Worm (Caenorhabditis elegans) whole organism, mixed stage, embryonic: ENCODE data around the gene fbxb-62.
A peak's percentile ranks its signal among the peaks of the same experiment; 100 is the strongest.

Experiments used
- M03D4.4 ChIP-seq: sonication (generic microtip); optimal IDR thresholded peaks from 2 replicates; lab custom pipeline; 2017; ENCODE audit warnings: mild to moderate bottlenecking, missing genetic modification characterization, missing compliant biosample characterization
- bed-3 ChIP-seq: fragments of 200-800 bp; sonication (Bioruptor generic); optimal IDR thresholded peaks from 3 replicates; lab custom pipeline; 2018; ENCODE audit warnings: mild to moderate bottlenecking, missing genetic modification characterization, moderate library complexity, missing compliant biosample characterization
- blmp-1 ChIP-seq: fragments of 150-350 bp; optimal IDR thresholded peaks from 2 replicates; lab custom pipeline; 2014; ENCODE audit warnings: missing biosample characterization, missing genetic modification characterization
- ceh-39 ChIP-seq: fragments of 150-350 bp; optimal IDR thresholded peaks from 2 replicates; lab custom pipeline; 2014; ENCODE audit warnings: missing biosample characterization, missing genetic modification characterization
- ceh-43 ChIP-seq: fragments of 200-800 bp; sonication (Bioruptor generic); optimal IDR thresholded peaks from 2 replicates; lab custom pipeline; 2018; ENCODE audit warnings: mild to moderate bottlenecking, missing genetic modification characterization, moderate library complexity, missing compliant biosample characterization
- ces-1 ChIP-seq: fragments of 150-350 bp; optimal IDR thresholded peaks from 2 replicates; lab custom pipeline; 2014; ENCODE audit warnings: missing biosample characterization, missing genetic modification reagents, missing genetic modification characterization
- cnd-1 ChIP-seq: fragments of 200-800 bp; sonication (Bioruptor generic); optimal IDR thresholded peaks from 2 replicates; lab custom pipeline; 2018; ENCODE audit warnings: mild to moderate bottlenecking, missing genetic modification characterization, missing compliant biosample characterization
- elt-1 ChIP-seq: sonication (generic microtip); optimal IDR thresholded peaks from 2 replicates; lab custom pipeline; 2017; ENCODE audit warnings: missing genetic modification characterization, mild to moderate bottlenecking, missing compliant biosample characterization, antibody characterized with exemption, moderate library complexity, borderline replicate concordance; ENCODE audit not compliant: insufficient read depth
- elt-3 ChIP-seq: fragments of 150-350 bp; optimal IDR thresholded peaks from 2 replicates; lab custom pipeline; 2014; ENCODE audit warnings: missing biosample characterization, missing genetic modification characterization
- flh-1 ChIP-seq: fragments of 200-800 bp; sonication (Bioruptor generic); optimal IDR thresholded peaks from 2 replicates; lab custom pipeline; 2018; ENCODE audit warnings: mild to moderate bottlenecking, missing genetic modification characterization, moderate library complexity, missing compliant biosample characterization
- ham-2 ChIP-seq: fragments of 200-800 bp; sonication (Bioruptor generic); optimal IDR thresholded peaks from 2 replicates; lab custom pipeline; 2018; ENCODE audit warnings: mild to moderate bottlenecking, missing genetic modification characterization, missing compliant biosample characterization
- hlh-1 ChIP-seq: fragments of 150-350 bp; optimal IDR thresholded peaks from 2 replicates; lab custom pipeline; 2014; ENCODE audit warnings: missing biosample characterization, missing genetic modification reagents, missing genetic modification characterization
- lin-13 ChIP-seq: fragments of 150-350 bp; optimal IDR thresholded peaks from 2 replicates; lab custom pipeline; 2014; ENCODE audit warnings: missing biosample characterization, missing genetic modification characterization
- lin-32 ChIP-seq: fragments of 200-800 bp; sonication (Bioruptor generic); optimal IDR thresholded peaks from 2 replicates; lab custom pipeline; 2018; ENCODE audit warnings: mild to moderate bottlenecking, missing genetic modification characterization, missing compliant biosample characterization
- lsy-2 ChIP-seq: fragments of 150-350 bp; optimal IDR thresholded peaks from 2 replicates; lab custom pipeline; 2014; ENCODE audit warnings: missing biosample characterization, missing genetic modification characterization
- mab-5 ChIP-seq: fragments of 150-350 bp; optimal IDR thresholded peaks from 2 replicates; lab custom pipeline; 2014; ENCODE audit warnings: missing biosample characterization, missing genetic modification characterization
- mls-2 ChIP-seq: sonication (generic microtip); optimal IDR thresholded peaks from 2 replicates; lab custom pipeline; 2016; ENCODE audit warnings: mild to moderate bottlenecking, missing genetic modification characterization, moderate library complexity, missing compliant biosample characterization
- nhr-12 ChIP-seq: fragments of 150-350 bp; optimal IDR thresholded peaks from 2 replicates; lab custom pipeline; 2014; ENCODE audit warnings: missing biosample characterization, missing genetic modification characterization
- nhr-2 ChIP-seq: fragments of 150-350 bp; optimal IDR thresholded peaks from 2 replicates; lab custom pipeline; 2014; ENCODE audit warnings: missing biosample characterization, missing genetic modification characterization
- nhr-28 ChIP-seq: fragments of 150-350 bp; optimal IDR thresholded peaks from 2 replicates; lab custom pipeline; 2014; ENCODE audit warnings: missing biosample characterization, missing genetic modification characterization
- nhr-76 ChIP-seq: sonication (generic microtip); optimal IDR thresholded peaks from 2 replicates; lab custom pipeline; 2017; ENCODE audit warnings: missing biosample characterization, missing genetic modification characterization
- pha-4 ChIP-seq: fragments of 150-350 bp; optimal IDR thresholded peaks from 2 replicates; lab custom pipeline; 2018; ENCODE audit warnings: missing biosample characterization, missing genetic modification reagents, missing genetic modification characterization
- sem-2 ChIP-seq: fragments of 200-800 bp; sonication (Bioruptor generic); optimal IDR thresholded peaks from 2 replicates; lab custom pipeline; 2018; ENCODE audit warnings: mild to moderate bottlenecking, missing genetic modification characterization, missing compliant biosample characterization
- snpc-4 ChIP-seq: fragments of 150-350 bp; optimal IDR thresholded peaks from 2 replicates; lab custom pipeline; 2014; ENCODE audit warnings: missing biosample characterization, missing genetic modification characterization
- sptf-1 ChIP-seq: sonication (generic microtip); optimal IDR thresholded peaks from 2 replicates; lab custom pipeline; 2017; ENCODE audit warnings: mild to moderate bottlenecking, missing genetic modification characterization, moderate library complexity, missing compliant biosample characterization
- tbx-8 ChIP-seq: fragments of 200-800 bp; sonication (Bioruptor generic); optimal IDR thresholded peaks from 2 replicates; lab custom pipeline; 2018; ENCODE audit warnings: mild to moderate bottlenecking, missing genetic modification characterization, moderate library complexity, missing compliant biosample characterization
- unc-120 ChIP-seq: sonication (generic microtip); optimal IDR thresholded peaks from 2 replicates; lab custom pipeline; 2017; ENCODE audit warnings: missing genetic modification characterization, missing compliant biosample characterization; ENCODE audit not compliant: poor library complexity, severe bottlenecking
- unc-39 ChIP-seq: fragments of 150-350 bp; optimal IDR thresholded peaks from 2 replicates; lab custom pipeline; 2014; ENCODE audit warnings: missing biosample characterization, missing genetic modification characterization
- unc-62 ChIP-seq: fragments of 150-350 bp; optimal IDR thresholded peaks from 2 replicates; lab custom pipeline; 2014; ENCODE audit warnings: missing biosample characterization, missing genetic modification reagents, missing genetic modification characterization
- zip-8 ChIP-seq: fragments of 150-350 bp; optimal IDR thresholded peaks from 2 replicates; lab custom pipeline; 2014; ENCODE audit warnings: missing biosample characterization, missing genetic modification characterization

fbxb-62 gene

ce11 chrV:19293025-19293424 lies 8.8 kb downstream of the fbxb-62 start, which contains the start of gene F55C9.5:
F55C9.5 (minus strand) TSS chrV:19293125.
- TF ChIP-seq nhr-12 (no peak), sptf-1 (tag; lab: Kevin White, UChicago) (no peak), ham-2 (no peak), lsy-2 (tag; lab: Kevin White, UChicago) (no peak), nhr-2 (tag; lab: Kevin White, UChicago) (no peak), snpc-4 (tag; lab: Kevin White, UChicago) (no peak), mls-2 (tag; lab: Kevin White, UChicago) (no peak), ceh-39 (tag; lab: Kevin White, UChicago) (no peak), blmp-1 (tag; lab: Kevin White, UChicago) (no peak), unc-62 (GFP tag; lab: Kevin White, UChicago) (no peak), lin-13 (no peak), bed-3 (GFP tag; lab: Kevin White, UChicago) (no peak), lin-32 (GFP tag; lab: Kevin White, UChicago) (no peak)

- peak; percentile 69 for TF ChIP-seq elt-1 (tag; lab: Kevin White, UChicago)
- TF ChIP-seq lsy-2 (tag; lab: Kevin White, UChicago): no peak
- no peak for TF ChIP-seq hlh-1 (tag; lab: Kevin White, UChicago)
Measured at ce11 chrV:19288073-19288805, 13.6 kb downstream of the fbxb-62 start, which contains the start of the genes F55C9.3 and fbxb-57. F55C9.3 (minus strand) TSS chrV:19288173. fbxb-57 (plus strand) TSS chrV:19288755.

ce11 chrV:19285921-19286320 lies 15.9 kb downstream of the fbxb-62 start:
- TF ChIP-seq ceh-39 (tag; lab: Kevin White, UChicago): no peak
- peak; percentile 1 for TF ChIP-seq nhr-2 (tag; lab: Kevin White, UChicago)
- no peak for TF ChIP-seq flh-1 (GFP tag; lab: Kevin White, UChicago)
- TF ChIP-seq tbx-8 (GFP tag; lab: Kevin White, UChicago): no peak
- TF ChIP-seq sem-2: no peak
- no peak for TF ChIP-seq ces-1
- TF ChIP-seq nhr-76 (tag; lab: Kevin White, UChicago): no peak
- no peak for TF ChIP-seq ham-2
- TF ChIP-seq elt-1 (tag; lab: Kevin White, UChicago): peak; percentile 91

DNA sequence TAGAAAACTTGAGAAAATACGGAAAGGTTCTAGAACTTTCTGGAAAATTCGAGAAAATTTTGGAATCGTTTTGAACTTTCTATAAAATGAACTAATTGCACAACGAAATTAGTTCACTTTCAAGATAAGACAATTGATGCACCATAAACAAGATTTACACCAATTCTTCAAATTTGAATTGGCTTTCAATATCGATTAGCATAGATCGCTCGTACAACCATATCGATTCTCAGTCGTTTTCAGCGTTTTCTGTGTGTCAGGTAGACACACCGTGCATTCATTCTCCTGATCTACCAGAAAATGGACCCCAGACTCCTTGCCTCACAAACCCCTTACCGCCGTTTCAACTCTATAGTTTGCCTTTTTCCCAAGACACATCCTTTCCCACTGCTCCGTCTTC lies 19.5 kb downstream of the fbxb-62 start, which contains the start of gene fbxb-117:
Gene fbxb-117 (plus strand): TSS at position 301 of the 400 bp plus-strand sequence.
- no peak for TF ChIP-seq ceh-43 (GFP tag; lab: Kevin White, UChicago)
- no peak for TF ChIP-seq flh-1 (GFP tag; lab: Kevin White, UChicago)
- no peak for TF ChIP-seq unc-39 (tag; lab: Kevin White, UChicago)
- TF ChIP-seq unc-120 (tag; lab: Kevin White, UChicago): no peak
- no peak for TF ChIP-seq M03D4.4 (tag; lab: Kevin White, UChicago)
- TF ChIP-seq nhr-12: no peak
- TF ChIP-seq sptf-1 (tag; lab: Kevin White, UChicago): no peak
- no peak for TF ChIP-seq bed-3 (GFP tag; lab: Kevin White, UChicago)
- TF ChIP-seq nhr-76 (tag; lab: Kevin White, UChicago): no peak
- no peak for TF ChIP-seq blmp-1 (tag; lab: Kevin White, UChicago)
- no peak for TF ChIP-seq tbx-8 (GFP tag; lab: Kevin White, UChicago)
- TF ChIP-seq lin-13: no peak
- no peak for TF ChIP-seq elt-3 (tag; lab: Kevin White, UChicago)
- no peak for TF ChIP-seq zip-8 (tag; lab: Kevin White, UChicago)
- TF ChIP-seq mls-2 (tag; lab: Kevin White, UChicago): no peak
- TF ChIP-seq hlh-1 (tag; lab: Kevin White, UChicago): no peak
- no peak for TF ChIP-seq unc-62 (GFP tag; lab: Kevin White, UChicago)
- no peak for TF ChIP-seq nhr-28 (tag; lab: Kevin White, UChicago)
- TF ChIP-seq mab-5 (tag; lab: Kevin White, UChicago): no peak

DNA sequence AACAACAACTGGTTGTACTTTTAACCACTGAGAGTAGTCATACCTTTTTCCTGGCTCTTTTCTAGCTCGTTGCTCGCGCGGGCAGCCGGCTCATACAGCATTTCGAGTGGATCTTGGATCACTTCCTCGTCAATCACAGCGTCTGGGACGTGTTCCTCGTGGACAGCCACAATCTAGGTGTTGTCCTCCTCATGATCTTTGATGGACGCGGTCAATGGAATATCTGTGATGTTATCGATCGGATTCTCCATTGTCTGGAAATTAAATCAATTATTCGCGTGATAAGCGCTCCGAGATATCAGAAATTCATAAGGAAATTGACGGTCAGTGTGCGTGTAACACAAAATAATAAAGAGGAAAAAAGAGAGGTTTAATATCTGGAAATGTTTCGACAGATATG lies 21.9 kb downstream of the fbxb-62 start, which contains the start of gene F21D9.8:
Gene F21D9.8 (minus strand): TSS at position 101 of the 400 bp plus-strand sequence.
- TF ChIP-seq cnd-1 (tag; lab: Kevin White, UChicago) (no peak), pha-4 (tag; lab: Kevin White, UChicago) (no peak), sptf-1 (tag; lab: Kevin White, UChicago) (no peak), zip-8 (tag; lab: Kevin White, UChicago) (no peak)
- TF ChIP-seq, all 35 proteins: peak for 0
